Fruit fly (Drosophila melanogaster) whole organism, prepupa: ENCODE results near the gene CG7294.

Experiments
- CG10631 ChIP-seq: fragments of 200-800 bp; sonication (Bioruptor generic); optimal IDR thresholded peaks from 2 replicates; lab custom pipeline; 2016; ENCODE audit warnings: missing biosample characterization, missing genetic modification characterization
- CG11294 ChIP-seq: fragments of 200-800 bp; sonication (Bioruptor generic); IDR thresholded peaks from 2 replicates; pipeline ENCODE4 v1.3.6; 2022; ENCODE audit warnings: missing biosample characterization, missing genetic modification characterization
- CG11762 ChIP-seq: fragments of 200-800 bp; sonication (Bioruptor generic); optimal IDR thresholded peaks from 3 replicates; lab custom pipeline; 2016; ENCODE audit warnings: missing biosample characterization, missing genetic modification characterization; ENCODE audit not compliant: insufficient read depth
- CG11902 ChIP-seq: fragments of 200-800 bp; sonication (Bioruptor generic); optimal IDR thresholded peaks from 3 replicates; lab custom pipeline; 2016; ENCODE audit warnings: missing biosample characterization, missing genetic modification characterization
- CG15336 ChIP-seq: fragments of 200-800 bp; sonication (Bioruptor generic); IDR thresholded peaks from 2 replicates; pipeline ENCODE4 v1.3.6; 2022; ENCODE audit warnings: missing biosample characterization, missing genetic modification characterization
- CG3032 ChIP-seq: fragments of 200-800 bp; optimal IDR thresholded peaks from 2 replicates; lab custom pipeline; 2019; ENCODE audit warnings: missing biosample characterization, mild to moderate bottlenecking, missing genetic modification characterization, moderate library complexity
- CG31627 ChIP-seq: fragments of 200-800 bp; sonication (Bioruptor generic); optimal IDR thresholded peaks from 3 replicates; lab custom pipeline; 2016; ENCODE audit warnings: missing biosample characterization, missing genetic modification characterization
- CG32006 ChIP-seq: fragments of 200-800 bp; sonication (Bioruptor generic); optimal IDR thresholded peaks from 3 replicates; lab custom pipeline; 2017; ENCODE audit warnings: missing biosample characterization, mild to moderate bottlenecking, missing genetic modification characterization
- CG34406 ChIP-seq: fragments of 200-800 bp; sonication (Bioruptor generic); optimal IDR thresholded peaks from 3 replicates; lab custom pipeline; 2016; ENCODE audit warnings: missing biosample characterization, missing genetic modification characterization
- CG4318 ChIP-seq: fragments of 200-800 bp; sonication (Bioruptor generic); optimal IDR thresholded peaks from 3 replicates; lab custom pipeline; 2017; ENCODE audit warnings: missing biosample characterization, mild to moderate bottlenecking, missing genetic modification characterization
- CG6163 ChIP-seq: fragments of 200-800 bp; sonication (Bioruptor generic); IDR thresholded peaks from 3 replicates; pipeline ENCODE4 v1.3.6; 2022; ENCODE audit warnings: missing biosample characterization, missing genetic modification characterization
- CG6792 ChIP-seq: fragments of 200-800 bp; sonication (Bioruptor generic); optimal IDR thresholded peaks from 3 replicates; lab custom pipeline; 2016; ENCODE audit warnings: missing biosample characterization, missing genetic modification characterization
- CG6854 ChIP-seq: fragments of 200-800 bp; sonication (Bioruptor generic); optimal IDR thresholded peaks from 2 replicates; lab custom pipeline; 2017; ENCODE audit warnings: missing biosample characterization, mild to moderate bottlenecking, missing genetic modification characterization
- CG8319 ChIP-seq: fragments of 200-800 bp; sonication (Bioruptor generic); optimal IDR thresholded peaks from 3 replicates; lab custom pipeline; 2016; ENCODE audit warnings: missing biosample characterization, missing genetic modification characterization
- CG8632 ChIP-seq: fragments of 200-800 bp; sonication (Bioruptor generic); optimal IDR thresholded peaks from 3 replicates; lab custom pipeline; 2016; ENCODE audit warnings: missing biosample characterization, missing genetic modification characterization
- Eip75B ChIP-seq: fragments of 200-800 bp; sonication (Bioruptor generic); optimal IDR thresholded peaks from 3 replicates; lab custom pipeline; 2016; ENCODE audit warnings: missing biosample characterization, missing genetic modification characterization
- Eip78C ChIP-seq: fragments of 200-800 bp; sonication (Bioruptor generic); peaks from one replicate; lab custom pipeline; 2016; ENCODE audit warnings: missing biosample characterization, missing genetic modification characterization
- Eip93F ChIP-seq: fragments of 200-800 bp; sonication (Bioruptor generic); optimal IDR thresholded peaks from 2 replicates; lab custom pipeline; 2016; ENCODE audit warnings: missing biosample characterization, mild to moderate bottlenecking, missing genetic modification characterization
- Ets96B ChIP-seq: fragments of 200-800 bp; optimal IDR thresholded peaks from 2 replicates; lab custom pipeline; 2019; ENCODE audit warnings: missing biosample characterization, mild to moderate bottlenecking, missing genetic modification characterization, moderate library complexity
- Gug ChIP-seq: fragments of 200-800 bp; sonication (Bioruptor generic); IDR thresholded peaks from 2 replicates; pipeline ENCODE4 v1.3.6; 2022; ENCODE audit warnings: missing biosample characterization, missing genetic modification characterization
- Hr38 ChIP-seq: sonication (Bioruptor generic); optimal IDR thresholded peaks from 2 replicates; lab custom pipeline; 2016; ENCODE audit warnings: missing biosample characterization, missing genetic modification characterization
- Hr39 ChIP-seq: fragments of 200-800 bp; sonication (Bioruptor generic); optimal IDR thresholded peaks from 2 replicates; lab custom pipeline; 2016; ENCODE audit warnings: missing biosample characterization, missing genetic modification characterization
- Hr4 ChIP-seq: fragments of 200-800 bp; sonication (Bioruptor generic); optimal IDR thresholded peaks from 3 replicates; lab custom pipeline; 2016; ENCODE audit warnings: missing biosample characterization, missing genetic modification characterization
- Lpt ChIP-seq: fragments of 200-800 bp; sonication (Bioruptor generic); optimal IDR thresholded peaks from 3 replicates; lab custom pipeline; 2016; ENCODE audit warnings: missing biosample characterization, missing genetic modification characterization
- Met ChIP-seq: fragments of 200-800 bp; sonication (Bioruptor generic); optimal IDR thresholded peaks from 3 replicates; lab custom pipeline; 2016; ENCODE audit warnings: missing biosample characterization, missing genetic modification characterization
- OdsH ChIP-seq: fragments of 200-800 bp; sonication (Bioruptor generic); optimal IDR thresholded peaks from 3 replicates; lab custom pipeline; 2016; ENCODE audit warnings: missing biosample characterization, missing genetic modification characterization
- Smox ChIP-seq: fragments of 200-800 bp; sonication (Bioruptor generic); optimal IDR thresholded peaks from 3 replicates; lab custom pipeline; 2016; ENCODE audit warnings: missing biosample characterization, missing genetic modification characterization
- Sox102F ChIP-seq: fragments of 200-800 bp; sonication (Bioruptor generic); optimal IDR thresholded peaks from 2 replicates; lab custom pipeline; 2016; ENCODE audit warnings: missing biosample characterization, mild to moderate bottlenecking, missing genetic modification characterization
- Sox14 ChIP-seq: fragments of 200-800 bp; sonication (Bioruptor generic); optimal IDR thresholded peaks from 3 replicates; lab custom pipeline; 2016; ENCODE audit warnings: missing biosample characterization, missing genetic modification characterization
- Sox15 ChIP-seq: fragments of 200-800 bp; sonication (Bioruptor generic); optimal IDR thresholded peaks from 3 replicates; lab custom pipeline; 2016; ENCODE audit warnings: missing biosample characterization, missing genetic modification characterization
- acj6 ChIP-seq: fragments of 200-800 bp; sonication (Bioruptor generic); optimal IDR thresholded peaks from 3 replicates; lab custom pipeline; 2016; ENCODE audit warnings: missing biosample characterization, missing genetic modification characterization
- cyc ChIP-seq: fragments of 200-800 bp; sonication (Bioruptor generic); optimal IDR thresholded peaks from 3 replicates; lab custom pipeline; 2016; ENCODE audit warnings: missing biosample characterization, missing genetic modification characterization
- dac ChIP-seq: fragments of 200-800 bp; sonication (Bioruptor generic); optimal IDR thresholded peaks from 2 replicates; lab custom pipeline; 2017; ENCODE audit warnings: missing biosample characterization, mild to moderate bottlenecking, missing genetic modification characterization
- dsx ChIP-seq: fragments of 200-800 bp; optimal IDR thresholded peaks from 3 replicates; lab custom pipeline; 2019; ENCODE audit warnings: missing biosample characterization, mild to moderate bottlenecking, missing genetic modification characterization, moderate library complexity; ENCODE audit not compliant: poor library complexity, severe bottlenecking
- eg ChIP-seq: fragments of 200-800 bp; sonication (Bioruptor generic); IDR thresholded peaks from 3 replicates; pipeline ENCODE4 v1.3.6; 2022; ENCODE audit warnings: missing biosample characterization, missing genetic modification characterization
- esn ChIP-seq: fragments of 200-800 bp; sonication (Bioruptor generic); optimal IDR thresholded peaks from 2 replicates; lab custom pipeline; 2016; ENCODE audit warnings: missing biosample characterization, mild to moderate bottlenecking, missing genetic modification characterization, moderate library complexity
- fd59A ChIP-seq: fragments of 200-800 bp; sonication (Bioruptor generic); optimal IDR thresholded peaks from 2 replicates; lab custom pipeline; 2017; ENCODE audit warnings: missing biosample characterization, mild to moderate bottlenecking, missing genetic modification characterization, missing genetic modification reagents
- fd85E ChIP-seq: fragments of 200-800 bp; sonication (Bioruptor generic); optimal IDR thresholded peaks from 3 replicates; lab custom pipeline; 2016; ENCODE audit warnings: missing biosample characterization, missing genetic modification characterization
- fkh ChIP-seq: fragments of 200-800 bp; sonication (Bioruptor generic); optimal IDR thresholded peaks from 3 replicates; lab custom pipeline; 2017; ENCODE audit warnings: missing biosample characterization, mild to moderate bottlenecking, missing genetic modification characterization, moderate library complexity
- lz ChIP-seq: fragments of 200-800 bp; sonication (Bioruptor generic); optimal IDR thresholded peaks from 3 replicates; lab custom pipeline; 2016; ENCODE audit warnings: missing biosample characterization, missing genetic modification characterization
- pdm3 ChIP-seq: fragments of 200-800 bp; sonication (Bioruptor generic); optimal IDR thresholded peaks from 3 replicates; lab custom pipeline; 2016; ENCODE audit warnings: missing biosample characterization, missing genetic modification characterization
- salr ChIP-seq, 2 experiments: fragments of 200-800 bp; sonication (Bioruptor generic); optimal IDR thresholded peaks; 3 replicates each; lab custom pipeline; 2016 to 2018; ENCODE audit warnings: missing biosample characterization in 2 of 2, missing genetic modification characterization in 2 of 2, mild to moderate bottlenecking in 1 of 2
- spab ChIP-seq: fragments of 200-800 bp; sonication (Bioruptor generic); optimal IDR thresholded peaks from 2 replicates; lab custom pipeline; 2017; ENCODE audit warnings: missing biosample characterization, mild to moderate bottlenecking, missing genetic modification characterization, missing genetic modification reagents
- svp ChIP-seq: fragments of 200-800 bp; sonication (Bioruptor generic); peaks from one replicate; lab custom pipeline; 2016; ENCODE audit warnings: missing biosample characterization, missing genetic modification characterization
- topi ChIP-seq: fragments of 200-800 bp; sonication (Bioruptor generic); optimal IDR thresholded peaks from 3 replicates; lab custom pipeline; 2016; ENCODE audit warnings: missing biosample characterization, missing genetic modification characterization
- vri ChIP-seq: fragments of 200-800 bp; sonication (Bioruptor generic); optimal IDR thresholded peaks from 3 replicates; lab custom pipeline; 2016; ENCODE audit warnings: missing biosample characterization, mild to moderate bottlenecking, missing genetic modification characterization

The CG7294 gene

DNA sequence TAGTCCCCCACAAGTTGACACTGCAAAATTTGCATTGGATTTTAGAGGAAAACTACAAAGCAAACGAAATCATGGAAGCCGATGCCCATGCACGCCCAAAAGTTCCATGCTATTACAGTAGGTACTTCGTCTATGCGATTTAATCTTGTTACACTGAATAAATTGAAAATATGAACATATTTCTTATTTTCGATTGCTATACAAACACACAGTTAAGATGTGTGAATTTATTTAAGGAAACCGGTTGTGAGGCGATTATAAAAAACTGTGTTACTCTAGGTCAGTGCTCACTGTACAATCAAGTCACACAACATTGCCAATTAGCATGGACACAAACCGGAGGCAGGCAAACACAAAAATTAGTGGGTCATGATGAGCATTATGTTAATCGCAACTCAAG is 23.5 kb downstream of the CG7294 start (continued):
- peak; percentile 61 for TF ChIP-seq dsx
- peak; percentile 71 for TF ChIP-seq CG34406 (GFP tag; lab: Kevin White, UChicago)
- peak; percentile 67 for TF ChIP-seq CG4318
- peak; percentile 42 for TF ChIP-seq CG11902 (GFP tag; lab: Kevin White, UChicago)
- TF ChIP-seq fd85E (GFP tag; lab: Kevin White, UChicago): no peak
- peak; percentile 87 for TF ChIP-seq CG32006 (GFP tag; lab: Kevin White, UChicago)
- peak; percentile 74 for TF ChIP-seq CG6792 (GFP tag; lab: Kevin White, UChicago)
- peak; percentile 58 for TF ChIP-seq CG3032 (tag; lab: Kevin White, UChicago)
- peak; percentile 68 for TF ChIP-seq dac (GFP tag; lab: Kevin White, UChicago)
- peak; percentile 88 for TF ChIP-seq Hr4 (GFP tag; lab: Kevin White, UChicago)
- peak; percentile 88 for TF ChIP-seq OdsH
- peak; percentile 42 for TF ChIP-seq Sox102F
- peak; percentile 82 for TF ChIP-seq CG10631 (GFP tag; lab: Kevin White, UChicago)
- no peak for TF ChIP-seq CG6854 (GFP tag; lab: Kevin White, UChicago)
- TF ChIP-seq Smox (GFP tag; lab: Kevin White, UChicago): peak; percentile 23
- TF ChIP-seq CG8632: peak; percentile 57
- TF ChIP-seq Eip78C (GFP tag; lab: Kevin White, UChicago): peak; percentile 94
- TF ChIP-seq svp (GFP tag; lab: Kevin White, UChicago): peak; percentile 68
- TF ChIP-seq CG11294 (GFP tag; lab: Robert Waterston, UW): peak; percentile 72
- TF ChIP-seq Sox15: peak; percentile 64
- peak; percentile 61 for TF ChIP-seq Lpt (GFP tag; lab: Kevin White, UChicago)
- TF ChIP-seq CG31627 (GFP tag; lab: Kevin White, UChicago): peak; percentile 60
- TF ChIP-seq Eip93F (GFP tag; lab: Kevin White, UChicago): no peak
- peak; percentile 54 for TF ChIP-seq topi
- peak; percentile 40 for TF ChIP-seq cyc (GFP tag; lab: Kevin White, UChicago)
- TF ChIP-seq lz (GFP tag; lab: Kevin White, UChicago): peak; percentile 52
- peak; percentile 54 for TF ChIP-seq fkh (GFP tag; lab: Kevin White, UChicago)
- TF ChIP-seq Hr38 (GFP tag; lab: Kevin White, UChicago): no peak
- TF ChIP-seq Eip75B: peak; percentile 81

DNA sequence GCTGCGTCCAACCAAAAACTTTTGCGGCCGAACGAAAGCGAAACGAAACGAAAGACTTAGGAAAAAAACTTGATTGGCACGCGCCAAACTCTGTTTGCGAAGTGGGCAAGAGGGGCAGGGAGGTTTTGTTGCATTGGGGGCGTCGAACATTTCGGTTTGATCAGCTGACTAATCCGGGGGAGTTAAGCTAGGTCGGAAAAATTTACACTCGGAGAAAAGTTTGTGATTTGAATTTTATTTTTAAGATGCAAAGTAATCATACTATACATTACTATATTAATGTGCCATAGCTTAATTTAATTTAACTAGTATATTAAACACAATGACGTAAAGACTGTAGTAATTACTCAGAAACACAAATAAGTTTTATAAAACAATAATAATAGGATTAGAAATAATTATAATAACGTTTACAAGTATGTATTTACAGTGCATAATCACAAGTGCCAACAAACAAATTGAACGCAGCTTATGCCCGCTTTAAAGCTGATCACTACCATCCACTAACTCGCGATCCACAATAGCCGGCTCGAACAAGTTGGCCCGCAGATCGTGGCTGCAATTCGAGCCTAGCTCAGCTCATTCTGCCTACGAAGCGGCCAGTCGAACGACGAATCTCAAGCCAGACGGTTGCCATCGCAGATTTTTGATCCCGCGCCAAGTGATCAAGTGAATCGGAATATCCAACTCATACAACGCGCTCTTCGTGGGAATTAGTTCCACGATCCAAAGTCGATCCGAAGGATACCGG is 27.4 kb downstream of the CG7294 start, which contains the start of gene CG31871:
CG31871 (plus strand) TSS at position 592 of the 751 bp plus-strand sequence.
- TF ChIP-seq CG6792 (GFP tag; lab: Kevin White, UChicago): peak; percentile 25
- TF ChIP-seq fd59A (GFP tag; lab: Kevin White, UChicago): peak; percentile 18
- TF ChIP-seq esn (GFP tag; lab: Kevin White, UChicago): peak; percentile 2
- TF ChIP-seq spab (GFP tag; lab: Kevin White, UChicago): peak; percentile 61
- peak; percentile 41 for TF ChIP-seq CG8632
- peak; percentile 28 for TF ChIP-seq fkh (GFP tag; lab: Kevin White, UChicago)
- no peak for TF ChIP-seq Eip93F (GFP tag; lab: Kevin White, UChicago)
- peak; percentile 61 for TF ChIP-seq pdm3 (GFP tag; lab: Kevin White, UChicago)
- no peak for TF ChIP-seq fd85E (GFP tag; lab: Kevin White, UChicago)
- TF ChIP-seq Sox14 (GFP tag; lab: Kevin White, UChicago): no peak
- TF ChIP-seq Sox102F: no peak
- TF ChIP-seq Ets96B: peak; percentile 76
- TF ChIP-seq CG10631 (GFP tag; lab: Kevin White, UChicago): peak; percentile 77
- TF ChIP-seq Sox15: no peak
- TF ChIP-seq CG4318: peak; percentile 88
- peak; percentile 85 for TF ChIP-seq Gug (GFP tag; lab: Robert Waterston, UW)
- peak; percentile 70 for TF ChIP-seq CG6163 (GFP tag; lab: Robert Waterston, UW)
- no peak for TF ChIP-seq Hr39 (GFP tag; lab: Kevin White, UChicago)
- TF ChIP-seq Eip75B: peak; percentile 50
- TF ChIP-seq cyc (GFP tag; lab: Kevin White, UChicago): no peak
- TF ChIP-seq salr (GFP tag; optimal IDR thresholded peaks at IDR 0.05; lab: Kevin White, UChicago): peak in 1 of 2 experiments; percentile 89
- TF ChIP-seq CG8319: no peak
- TF ChIP-seq dsx: peak; percentile 58
- peak; percentile 94 for TF ChIP-seq CG32006 (GFP tag; lab: Kevin White, UChicago)
- no peak for TF ChIP-seq vri (GFP tag; lab: Kevin White, UChicago)
- peak; percentile 8 for TF ChIP-seq Met (GFP tag; lab: Kevin White, UChicago)
- TF ChIP-seq CG11762 (GFP tag; lab: Kevin White, UChicago): peak; percentile 42
- TF ChIP-seq Eip78C (GFP tag; lab: Kevin White, UChicago): peak; percentile 88
- peak; percentile 70 for TF ChIP-seq CG11294 (GFP tag; lab: Robert Waterston, UW)
- peak; percentile 93 for TF ChIP-seq eg (GFP tag; lab: Robert Waterston, UW)
- peak; percentile 63 for TF ChIP-seq dac (GFP tag; lab: Kevin White, UChicago)
- TF ChIP-seq OdsH: peak; percentile 72
- peak; percentile 73 for TF ChIP-seq CG3032 (tag; lab: Kevin White, UChicago)
- TF ChIP-seq acj6 (GFP tag; lab: Kevin White, UChicago): peak; percentile 69
- TF ChIP-seq CG6854 (GFP tag; lab: Kevin White, UChicago): no peak
- peak; percentile 93 for TF ChIP-seq CG15336 (GFP tag; lab: Robert Waterston, UW)
